Fruit fly (Drosophila melanogaster): ENCODE results near the gene CG11977.

CG11977 gene

DNA sequence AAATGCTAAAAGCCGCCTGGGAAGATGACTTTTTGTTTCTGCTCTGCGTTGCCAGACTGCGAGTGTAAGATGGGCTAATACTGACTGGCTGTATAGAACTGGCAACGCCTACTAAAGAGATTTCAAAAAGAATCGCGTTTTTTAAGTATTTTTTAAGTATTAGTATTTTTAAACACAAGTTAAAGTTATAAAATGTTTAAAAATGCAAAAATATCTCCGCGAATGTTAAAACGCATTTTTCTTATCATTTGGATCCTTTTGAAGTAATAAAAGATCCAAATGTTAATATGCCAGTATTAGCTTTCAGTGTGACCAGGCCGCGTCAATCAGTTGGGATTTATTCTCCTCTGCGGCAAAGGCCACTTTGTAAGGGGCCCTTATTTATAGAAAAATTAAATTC is 8.6 kb downstream of the CG11977 start, which contains the start of the genes Prosbeta3 and Iru (continued):
- TF ChIP-seq croc (GFP tag; conservative IDR thresholded peaks at IDR 0.05) (no peak), pros (GFP tag; optimal IDR thresholded peaks at IDR 0.05) (no peak), CG15514 (GFP tag; optimal IDR thresholded peaks at IDR 0.05) (peak; percentile 39), run (tag; optimal IDR thresholded peaks at IDR 0.05) (no peak), CG1792 (GFP tag; optimal IDR thresholded peaks at IDR 0.05) (no peak), ro (GFP tag; IDR thresholded peaks at IDR 0.05) (no peak), CG33213 (GFP tag; optimal IDR thresholded peaks at IDR 0.05) (peak; percentile 61), CG11696 (GFP tag; IDR thresholded peaks at IDR 0.05) (no peak), CG13775 (GFP tag; optimal IDR thresholded peaks at IDR 0.05) (no peak), dati (GFP tag; IDR thresholded peaks at IDR 0.05) (no peak), CG4730 (GFP tag; IDR thresholded peaks at IDR 0.05) (no peak), CG31441 (GFP tag; IDR thresholded peaks at IDR 0.05) (no peak), phol (tag; optimal IDR thresholded peaks at IDR 0.05) (peak; percentile 56), gfzf (GFP tag; optimal IDR thresholded peaks at IDR 0.05) (peak; percentile 87), CG34376 (GFP tag; optimal IDR thresholded peaks at IDR 0.05) (no peak), D19B (GFP tag; optimal IDR thresholded peaks at IDR 0.05) (no peak), wor (GFP tag; IDR thresholded peaks at IDR 0.05) (no peak), Side (GFP tag; optimal IDR thresholded peaks at IDR 0.05) (no peak), CG17912 (GFP tag; optimal IDR thresholded peaks at IDR 0.05) (no peak), lov (optimal IDR thresholded peaks at IDR 0.05) (no peak), lov (GFP tag; IDR thresholded peaks at IDR 0.05) (no peak), Lpt (GFP tag; optimal IDR thresholded peaks at IDR 0.05) (no peak), H15 (GFP tag; IDR thresholded peaks at IDR 0.05) (no peak), pum (GFP tag; optimal IDR thresholded peaks at IDR 0.05) (no peak), CG17328 (GFP tag; IDR thresholded peaks at IDR 0.05) (no peak), Drgx (GFP tag; IDR thresholded peaks at IDR 0.05) (no peak), hb (GFP tag; IDR thresholded peaks at IDR 0.05; ENCODE audit: partially characterized antibody) (no peak), CG13287 (GFP tag; IDR thresholded peaks at IDR 0.05; ENCODE audit: partially characterized antibody) (no peak), tna (GFP tag; IDR thresholded peaks at IDR 0.05; ENCODE audit: partially characterized antibody) (no peak), Antp (GFP tag; optimal IDR thresholded peaks at IDR 0.05) (no peak), CG8765 (GFP tag; IDR thresholded peaks at IDR 0.05) (no peak), nmo (GFP tag; optimal IDR thresholded peaks at IDR 0.05) (peak; percentile 66), fd102C (GFP tag; optimal IDR thresholded peaks at IDR 0.05) (no peak), Optix (GFP tag; IDR thresholded peaks at IDR 0.05) (no peak), CG3281 (GFP tag; optimal IDR thresholded peaks at IDR 0.05) (no peak), Fer1 (GFP tag; optimal IDR thresholded peaks at IDR 0.05) (no peak), pzg (GFP tag; optimal IDR thresholded peaks at IDR 0.05) (peak; percentile 80), CG8359 (GFP tag; optimal IDR thresholded peaks at IDR 0.05; ENCODE audit: borderline replicate concordance) (no peak), sug (tag; optimal IDR thresholded peaks at IDR 0.05) (peak; percentile 35), caup (GFP tag; optimal IDR thresholded peaks at IDR 0.05; ENCODE audit: severe bottlenecking) (no peak)

DNA sequence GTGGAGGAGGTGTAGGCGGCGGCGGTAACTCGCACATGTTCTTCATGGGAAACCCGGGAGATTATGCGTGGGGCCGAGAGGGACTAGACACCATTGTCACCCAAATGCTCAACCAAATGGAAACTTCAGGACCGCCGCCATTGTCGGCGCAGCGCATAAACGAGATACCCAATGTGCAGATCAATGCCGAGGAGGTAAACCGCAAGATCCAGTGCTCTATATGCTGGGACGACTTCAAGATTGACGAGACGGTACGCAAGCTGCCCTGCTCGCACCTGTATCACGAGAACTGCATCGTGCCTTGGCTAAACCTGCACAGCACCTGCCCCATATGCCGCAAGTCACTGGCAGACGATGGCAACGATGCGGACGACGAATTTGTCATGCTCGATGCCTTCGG is 9.8 kb downstream of the CG11977 start:
- no peak for TF ChIP-seq zen2 (GFP tag; IDR thresholded peaks at IDR 0.05; ENCODE audit: partially characterized antibody)
- no peak for TF ChIP-seq NFAT (GFP tag; IDR thresholded peaks at IDR 0.05)
- no peak for TF ChIP-seq al (GFP tag; IDR thresholded peaks at IDR 0.05)
- no peak for TF ChIP-seq chif (GFP tag; optimal IDR thresholded peaks at IDR 0.05)
- no peak for TF ChIP-seq Dp (GFP tag; optimal IDR thresholded peaks at IDR 0.05)
- no peak for TF ChIP-seq lmd (GFP tag; IDR thresholded peaks at IDR 0.05)
- TF ChIP-seq hbn (GFP tag; IDR thresholded peaks at IDR 0.05; ENCODE audit: partially characterized antibody) = no peak
- TF ChIP-seq ssp (GFP tag; IDR thresholded peaks at IDR 0.05) = no peak
- TF ChIP-seq az2 (GFP tag; optimal IDR thresholded peaks at IDR 0.05) = no peak
- no peak for TF ChIP-seq B-H1 (GFP tag; IDR thresholded peaks at IDR 0.05)
- no peak for TF ChIP-seq CG11085 (GFP tag; IDR thresholded peaks at IDR 0.05)
- no peak for TF ChIP-seq Ada2b (GFP tag; IDR thresholded peaks at IDR 0.05)
- TF ChIP-seq ERR (GFP tag; optimal IDR thresholded peaks at IDR 0.05) = no peak
- no peak for TF ChIP-seq Gsc (GFP tag; IDR thresholded peaks at IDR 0.05)
- no peak for TF ChIP-seq Spps (tag; optimal IDR thresholded peaks at IDR 0.05)
